Fruit fly (Drosophila melanogaster): ENCODE results near the gene CG42337.

The CG42337 gene

DNA sequence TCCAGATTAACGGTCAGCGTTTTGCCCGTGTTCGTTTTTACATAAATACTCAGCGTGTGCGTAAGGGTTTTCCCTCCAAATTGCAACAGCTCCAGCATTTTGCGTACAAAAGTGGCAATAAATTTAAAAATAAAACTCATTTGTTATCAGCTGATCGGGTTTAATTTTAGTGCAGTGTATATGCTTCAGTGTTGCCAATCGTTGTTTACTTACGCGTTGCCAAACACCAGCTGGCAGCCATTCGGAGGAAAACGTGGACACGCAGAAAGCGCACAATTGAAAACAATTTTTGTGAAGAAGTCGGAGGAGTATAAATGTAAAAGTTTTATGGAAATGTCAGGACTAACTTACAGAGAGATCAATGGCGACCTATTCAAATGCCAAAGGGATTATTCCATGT is 3.4 kb upstream of the CG42337 start, which contains the start of the genes Targ3 and park:
TSS of gene Targ3 (plus strand) at position 269 of the 400 bp plus-strand sequence.
TSS of gene park (minus strand) at position 291 of the 400 bp plus-strand sequence.
- TF ChIP-seq insv (optimal IDR thresholded peaks at IDR 0.05), result no peak
- no peak for TF ChIP-seq ttk (optimal IDR thresholded peaks at IDR 0.05)
- no peak for TF ChIP-seq psq (optimal IDR thresholded peaks at IDR 0.05)
- TF ChIP-seq Sin3A (optimal IDR thresholded peaks at IDR 0.05), result no peak
- TF ChIP-seq h (optimal IDR thresholded peaks at IDR 0.05), result no peak
- no peak for TF ChIP-seq Myc (optimal IDR thresholded peaks at IDR 0.05)

DNA sequence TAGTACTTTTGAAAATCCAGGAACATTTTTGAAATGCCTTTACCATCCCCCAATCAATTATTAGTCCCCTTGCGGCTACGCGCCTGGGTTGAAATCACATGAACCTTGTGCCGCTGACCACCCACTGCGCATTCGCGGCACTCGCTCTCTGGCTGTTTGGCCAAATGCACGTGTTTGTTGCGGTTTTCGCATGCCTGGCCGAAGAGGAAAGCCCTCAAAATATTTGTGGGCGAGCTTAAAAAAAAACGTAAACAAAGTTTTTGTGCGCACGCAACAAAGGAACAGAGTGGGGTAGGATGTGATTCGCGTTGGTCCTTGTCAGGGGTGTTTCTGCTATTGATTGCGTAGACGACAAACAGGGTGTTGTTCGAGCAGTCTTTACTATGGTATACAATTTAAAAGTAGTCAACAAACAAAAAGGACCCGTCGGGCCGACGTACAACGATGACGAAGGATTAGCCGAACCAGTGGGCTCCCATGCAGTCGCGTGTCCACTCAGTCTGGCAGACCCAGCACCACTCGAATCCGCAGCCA is 1.3 kb upstream of the CG42337 start:
- TF ChIP-seq ttk (optimal IDR thresholded peaks at IDR 0.05) (no peak), psq (optimal IDR thresholded peaks at IDR 0.05) (no peak), insv (optimal IDR thresholded peaks at IDR 0.05) (no peak), h (optimal IDR thresholded peaks at IDR 0.05) (no peak), Sin3A (optimal IDR thresholded peaks at IDR 0.05) (no peak)

DNA sequence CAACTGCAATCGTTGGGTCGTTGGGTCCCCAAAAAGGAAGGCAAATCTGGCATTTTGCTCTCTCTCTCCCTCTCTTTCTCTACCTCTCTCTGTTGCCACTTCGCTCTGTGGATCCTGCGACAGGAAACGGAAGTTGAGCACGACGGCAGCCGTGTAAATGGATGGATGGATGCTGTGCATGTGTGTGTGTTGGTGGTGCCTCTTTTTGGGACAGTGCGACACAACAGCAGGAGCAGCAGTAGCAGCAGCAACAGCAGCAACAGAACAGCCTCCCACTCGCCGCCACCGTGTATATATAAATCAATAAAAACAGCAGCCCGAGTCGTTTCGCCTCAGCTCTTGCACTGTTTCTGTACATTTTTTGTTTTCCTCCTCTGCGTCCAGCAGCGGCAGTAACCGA is 1.1 kb downstream of the CG42337 start:
- TF ChIP-seq Myc (optimal IDR thresholded peaks at IDR 0.05) (no peak), h (optimal IDR thresholded peaks at IDR 0.05) (no peak), Sin3A (optimal IDR thresholded peaks at IDR 0.05) (no peak), psq (optimal IDR thresholded peaks at IDR 0.05) (no peak), insv (optimal IDR thresholded peaks at IDR 0.05) (no peak)

DNA sequence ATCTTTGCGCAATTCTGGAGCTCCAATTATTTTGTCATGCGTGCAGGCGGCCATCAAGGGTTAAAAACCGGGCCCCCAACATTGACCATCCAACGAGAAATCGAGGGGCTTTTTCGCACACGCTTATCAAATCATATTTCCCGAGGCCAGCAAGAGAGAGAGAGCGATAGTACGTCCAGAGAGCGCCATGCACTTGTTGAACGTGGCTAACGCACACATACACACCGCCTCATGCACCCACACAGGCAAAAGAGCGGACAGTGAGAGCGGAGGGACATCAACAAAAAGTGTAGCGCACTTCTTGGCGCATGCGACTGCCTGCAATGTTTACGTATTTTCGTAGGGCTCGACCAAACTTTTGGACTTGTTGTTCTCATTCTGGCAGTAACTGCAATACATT is 6.7 kb downstream of the CG42337 start:
- TF ChIP-seq ttk (optimal IDR thresholded peaks at IDR 0.05) (no peak), Myc (optimal IDR thresholded peaks at IDR 0.05) (no peak), Sin3A (optimal IDR thresholded peaks at IDR 0.05) (no peak), insv (optimal IDR thresholded peaks at IDR 0.05) (no peak), h (optimal IDR thresholded peaks at IDR 0.05) (no peak), psq (optimal IDR thresholded peaks at IDR 0.05) (no peak)

DNA sequence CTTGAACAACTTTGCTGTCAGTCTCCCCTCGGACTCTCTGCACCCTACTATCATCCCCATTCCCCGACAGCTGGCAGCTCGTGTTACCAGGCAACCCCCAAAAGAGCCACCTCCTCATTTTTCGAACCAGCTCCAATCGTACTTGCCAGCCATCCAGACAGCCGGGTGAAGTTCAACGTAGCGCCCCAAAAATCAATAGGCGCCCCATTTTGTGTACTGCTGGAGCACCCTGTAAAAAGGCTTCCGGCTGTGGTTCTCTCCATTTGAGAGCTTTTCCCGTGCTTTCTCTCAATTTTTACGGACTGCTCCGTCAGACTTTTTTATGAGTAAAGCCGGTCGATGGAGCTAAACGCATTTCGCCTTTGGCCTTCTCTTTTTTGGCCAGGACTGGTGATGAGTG is 7.5 kb downstream of the CG42337 start:
- TF ChIP-seq ttk (optimal IDR thresholded peaks at IDR 0.05) (no peak), Sin3A (optimal IDR thresholded peaks at IDR 0.05) (no peak), psq (optimal IDR thresholded peaks at IDR 0.05) (no peak), insv (optimal IDR thresholded peaks at IDR 0.05) (no peak), Myc (optimal IDR thresholded peaks at IDR 0.05) (no peak), h (optimal IDR thresholded peaks at IDR 0.05) (no peak)

DNA sequence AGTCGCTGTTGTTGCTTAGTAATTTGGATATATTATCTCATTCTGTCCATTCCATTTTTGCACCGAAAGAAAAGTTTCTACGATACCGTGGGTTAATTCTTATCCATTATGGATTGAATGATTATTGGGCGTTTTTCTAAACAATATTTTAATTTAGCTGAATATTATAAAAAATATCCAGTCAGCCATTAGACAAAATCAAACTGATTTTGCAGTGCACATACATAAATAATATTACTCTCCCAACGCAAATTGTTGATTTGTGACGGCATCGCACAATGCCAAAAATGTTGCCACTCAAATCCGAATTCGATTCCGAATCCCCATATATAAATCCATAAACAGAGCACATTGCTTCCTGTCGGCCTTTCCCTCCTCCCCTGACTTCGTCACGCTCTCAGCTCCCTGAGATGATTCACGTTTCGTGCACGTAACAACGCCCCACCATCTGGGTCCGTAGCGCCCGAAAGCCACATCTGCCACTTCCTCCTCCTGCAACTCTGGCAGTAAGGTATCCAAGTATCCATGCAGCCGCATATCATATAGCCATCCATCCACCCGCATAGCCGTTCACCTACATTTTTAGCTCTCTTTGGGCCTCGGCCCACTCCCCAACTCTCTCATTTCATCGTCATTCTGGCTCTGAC is 16.1 kb downstream of the CG42337 start:
- TF ChIP-seq h (optimal IDR thresholded peaks at IDR 0.05) (no peak), ttk (optimal IDR thresholded peaks at IDR 0.05) (no peak), psq (optimal IDR thresholded peaks at IDR 0.05) (no peak), Sin3A (optimal IDR thresholded peaks at IDR 0.05) (no peak), Myc (optimal IDR thresholded peaks at IDR 0.05) (no peak), insv (optimal IDR thresholded peaks at IDR 0.05) (no peak)

DNA sequence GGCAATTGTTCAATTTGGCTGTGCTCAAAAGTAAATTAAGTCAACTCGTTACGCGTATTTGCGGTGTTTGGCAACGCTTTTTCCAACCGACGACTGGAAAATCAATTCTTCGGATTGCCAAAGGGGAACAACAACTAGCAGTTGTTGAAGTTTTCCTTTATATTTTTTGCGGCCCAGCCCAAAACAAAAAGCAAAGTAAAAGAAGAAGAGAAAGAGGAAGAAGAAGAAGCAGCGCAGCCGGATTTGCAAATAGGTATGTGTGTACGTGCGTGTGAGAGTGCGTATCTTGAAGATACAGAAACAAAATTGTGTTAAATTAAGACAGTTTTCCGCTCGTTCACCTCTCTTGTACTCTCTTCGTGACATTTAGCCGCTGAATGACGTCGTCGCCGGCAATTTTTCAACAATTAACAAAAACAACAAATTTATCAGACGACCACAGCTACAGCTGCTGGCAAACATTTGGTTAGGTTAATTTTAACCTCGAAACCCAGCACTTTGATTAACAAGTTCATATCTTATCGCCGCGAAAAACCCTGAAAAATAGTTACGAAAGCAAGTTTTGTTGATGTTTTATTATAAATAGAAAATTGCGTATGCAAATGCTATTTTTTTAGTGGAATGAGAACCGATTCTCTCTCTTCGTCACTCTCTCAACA is 16.8 kb downstream of the CG42337 start:
- TF ChIP-seq Myc (optimal IDR thresholded peaks at IDR 0.05) (no peak), Sin3A (optimal IDR thresholded peaks at IDR 0.05) (no peak), h (optimal IDR thresholded peaks at IDR 0.05) (no peak), ttk (optimal IDR thresholded peaks at IDR 0.05) (no peak)

DNA sequence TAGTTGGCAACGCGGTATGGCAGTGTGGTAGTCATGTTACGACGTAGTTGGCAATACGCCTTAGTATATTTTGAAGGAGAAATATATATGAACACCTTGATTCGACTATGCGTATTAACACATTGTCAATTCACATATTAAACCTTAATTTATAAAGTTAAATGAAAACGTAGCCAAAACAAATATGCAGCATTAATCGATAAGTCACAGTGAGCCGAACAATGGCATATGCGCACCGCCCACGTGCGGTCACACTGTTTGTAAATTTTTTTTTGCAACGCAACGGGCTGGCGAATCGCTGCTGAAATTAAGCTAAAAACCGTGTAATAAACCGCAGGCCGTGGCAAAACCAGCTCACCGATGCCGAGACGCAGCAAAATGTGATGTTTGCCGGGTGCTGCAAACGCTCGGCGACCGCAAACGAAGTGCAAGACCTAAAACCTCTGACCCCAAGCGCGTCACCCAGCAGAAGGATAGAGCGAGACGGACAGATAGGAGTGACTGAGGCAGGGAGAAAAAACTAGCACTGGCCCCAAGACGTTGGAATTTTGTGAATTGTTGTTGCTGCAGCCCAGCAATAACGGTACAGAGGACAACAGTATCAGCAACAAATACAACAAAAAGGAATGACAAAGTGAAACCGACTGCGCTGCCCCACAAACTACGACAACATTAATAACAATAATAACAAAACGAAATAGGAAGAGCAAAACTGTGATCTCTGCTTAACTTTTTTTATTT is 17.5 kb downstream of the CG42337 start:
- TF ChIP-seq psq (optimal IDR thresholded peaks at IDR 0.05) (no peak), h (optimal IDR thresholded peaks at IDR 0.05) (no peak), Myc (optimal IDR thresholded peaks at IDR 0.05) (no peak), insv (optimal IDR thresholded peaks at IDR 0.05) (no peak)

DNA sequence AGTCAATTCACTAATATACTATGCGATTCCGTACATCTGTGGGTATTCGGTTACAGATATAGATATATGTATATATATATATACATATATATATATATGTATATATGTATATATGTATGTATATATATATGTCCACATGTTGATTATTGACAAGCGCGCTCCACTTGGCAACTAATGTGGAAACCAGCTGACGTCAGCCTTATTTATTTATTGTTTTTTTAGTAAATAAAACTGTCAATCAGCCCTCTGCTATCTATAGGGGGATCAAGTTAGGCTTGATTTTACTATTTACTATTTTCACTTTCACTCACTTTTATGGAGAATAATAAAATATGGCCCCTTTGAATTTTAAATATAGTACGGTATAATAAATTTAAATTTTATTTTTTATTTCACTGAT is 18.2 kb downstream of the CG42337 start:
- TF ChIP-seq insv (optimal IDR thresholded peaks at IDR 0.05), result no peak
- no peak for TF ChIP-seq h (optimal IDR thresholded peaks at IDR 0.05)
- TF ChIP-seq ttk (optimal IDR thresholded peaks at IDR 0.05), result no peak
- TF ChIP-seq psq (optimal IDR thresholded peaks at IDR 0.05), result no peak
- TF ChIP-seq Sin3A (optimal IDR thresholded peaks at IDR 0.05), result no peak
- TF ChIP-seq Myc (optimal IDR thresholded peaks at IDR 0.05), result no peak

DNA sequence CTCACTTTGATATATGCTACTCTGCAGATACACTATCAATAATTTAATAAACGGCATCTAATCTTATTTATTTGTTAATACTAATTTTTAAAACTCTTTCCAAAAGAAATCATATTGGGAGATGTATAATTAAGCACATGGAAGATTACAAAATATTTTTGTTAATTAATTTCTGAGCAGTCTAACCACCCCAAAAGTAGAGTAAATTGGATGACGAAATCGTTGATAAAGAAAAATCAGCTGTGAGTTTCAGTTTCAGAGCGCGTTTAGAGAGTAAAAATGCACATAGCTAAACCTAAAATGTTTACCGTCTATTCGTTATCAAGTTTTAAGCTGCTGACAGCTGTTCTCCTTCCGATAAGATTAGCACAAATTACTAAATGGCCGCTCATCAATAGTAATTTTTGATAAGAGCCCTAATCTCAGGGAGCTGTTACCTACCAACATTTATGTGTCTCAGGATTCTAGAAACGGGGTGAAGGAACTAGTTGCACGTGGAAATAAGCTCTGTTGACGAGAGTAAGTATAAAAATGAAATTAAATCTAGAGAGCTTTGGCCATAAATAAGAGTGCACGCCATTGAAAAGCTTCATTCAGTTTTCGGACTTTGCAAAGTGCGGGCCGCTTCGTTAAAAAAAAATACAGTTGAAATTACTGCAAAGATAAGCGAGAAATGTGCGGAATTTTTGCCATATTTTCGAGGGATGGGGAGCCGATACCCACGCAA is 20.5 kb downstream of the CG42337 start, which contains the start of the genes chb and AsnS:
TSS of gene chb (plus strand) at position 327 of the 727 bp plus-strand sequence.
TSS of gene AsnS (plus strand) at position 592 of the 727 bp plus-strand sequence.
- TF ChIP-seq Myc (optimal IDR thresholded peaks at IDR 0.05), result no peak
- TF ChIP-seq insv (optimal IDR thresholded peaks at IDR 0.05), result no peak
- TF ChIP-seq ttk (optimal IDR thresholded peaks at IDR 0.05), result no peak
- TF ChIP-seq Sin3A (optimal IDR thresholded peaks at IDR 0.05), result no peak
- no peak for TF ChIP-seq h (optimal IDR thresholded peaks at IDR 0.05)
- no peak for TF ChIP-seq psq (optimal IDR thresholded peaks at IDR 0.05)

DNA sequence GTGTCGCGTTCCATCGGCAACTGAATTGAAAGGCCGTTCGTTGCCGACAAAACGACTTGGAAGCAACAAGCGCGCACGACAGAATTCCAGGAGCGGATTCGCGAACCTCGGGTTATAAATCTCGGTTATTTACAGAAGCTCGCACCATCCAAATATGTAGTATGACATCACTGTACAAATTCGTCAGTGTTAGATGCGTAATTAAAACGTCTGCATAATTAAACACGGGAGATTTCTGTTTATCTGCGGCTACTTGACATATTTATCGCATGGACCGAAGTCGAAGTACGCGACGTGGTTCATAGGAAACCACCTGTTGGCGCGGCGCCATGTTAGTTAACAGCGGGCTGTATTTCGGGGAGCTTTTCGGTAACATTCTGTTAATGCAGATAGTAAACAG is 21.3 kb downstream of the CG42337 start, which contains the start of gene Ac78C:
TSS of gene Ac78C (minus strand) at position 26 of the 400 bp plus-strand sequence.
- TF ChIP-seq h (optimal IDR thresholded peaks at IDR 0.05) (no peak), psq (optimal IDR thresholded peaks at IDR 0.05) (no peak), Myc (optimal IDR thresholded peaks at IDR 0.05) (no peak), Sin3A (optimal IDR thresholded peaks at IDR 0.05) (no peak)

Measured in Kc167 (cell line).